Worm (Caenorhabditis elegans): ENCODE data around the gene ZK1248.20.

ZK1248.20 gene

ce11 chrII:5777372-5777771 lies 39.1 kb upstream of the ZK1248.20 start:
- TF ChIP-seq hlh-6 (tag; optimal IDR thresholded peaks at IDR 0.05), result no peak
- TF ChIP-seq K09A11.1 (tag; optimal IDR thresholded peaks at IDR 0.05; ENCODE audit: insufficient read depth), result no peak
- TF ChIP-seq zip-5 (tag; optimal IDR thresholded peaks at IDR 0.05), result no peak
- no peak for TF ChIP-seq gmeb-2 (tag; optimal IDR thresholded peaks at IDR 0.05)
- no peak for TF ChIP-seq unc-42 (tag; optimal IDR thresholded peaks at IDR 0.05)
- TF ChIP-seq ets-4 (tag; optimal IDR thresholded peaks at IDR 0.05), result no peak
- TF ChIP-seq sox-4 (tag; optimal IDR thresholded peaks at IDR 0.05), result no peak
- TF ChIP-seq F13H6.1 (tag; optimal IDR thresholded peaks at IDR 0.05), result no peak
- no peak for TF ChIP-seq syd-9 (tag; optimal IDR thresholded peaks at IDR 0.05)

ce11 chrII:5779866-5780265 lies 36.6 kb upstream of the ZK1248.20 start:
- no peak for TF ChIP-seq ama-1 (optimal IDR thresholded peaks at IDR 0.05)
- no peak for TF ChIP-seq ceh-45 (GFP tag; IDR thresholded peaks at IDR 0.05)
- no peak for TF ChIP-seq rnt-1 (tag; optimal IDR thresholded peaks at IDR 0.05)
- TF ChIP-seq C08G9.2 (tag; optimal IDR thresholded peaks at IDR 0.05), result no peak
- TF ChIP-seq ceh-18 (tag; optimal IDR thresholded peaks at IDR 0.05), result peak; percentile 46
- no peak for TF ChIP-seq pat-9 (tag; optimal IDR thresholded peaks at IDR 0.05)
- TF ChIP-seq ceh-24 (tag; optimal IDR thresholded peaks at IDR 0.05), result no peak
- no peak for TF ChIP-seq hlh-6 (tag; optimal IDR thresholded peaks at IDR 0.05)
- no peak for TF ChIP-seq hlh-30 (tag; optimal IDR thresholded peaks at IDR 0.05; ENCODE audit: insufficient read depth)
- no peak for TF ChIP-seq C38D4.7 (GFP tag; optimal IDR thresholded peaks at IDR 0.05)
- no peak for TF ChIP-seq nhr-232 (tag; optimal IDR thresholded peaks at IDR 0.05)
- no peak for TF ChIP-seq tbx-7 (tag; optimal IDR thresholded peaks at IDR 0.05)
- no peak for TF ChIP-seq pag-3 (tag; optimal IDR thresholded peaks at IDR 0.05; ENCODE audit: borderline replicate concordance)
- TF ChIP-seq odd-2 (tag; optimal IDR thresholded peaks at IDR 0.05), result no peak
- TF ChIP-seq ceh-6 (GFP tag; optimal IDR thresholded peaks at IDR 0.05), result no peak
- peak; percentile 21 for TF ChIP-seq ceh-48 (tag; optimal IDR thresholded peaks at IDR 0.05)
- no peak for TF ChIP-seq unc-86 (tag; optimal IDR thresholded peaks at IDR 0.05)
- peak; percentile 26 for TF ChIP-seq ceh-31 (tag; optimal IDR thresholded peaks at IDR 0.05)
- TF ChIP-seq nfya-1 (tag; optimal IDR thresholded peaks at IDR 0.05), result peak; percentile 33
- no peak for TF ChIP-seq ceh-22 (tag; optimal IDR thresholded peaks at IDR 0.05)
- TF ChIP-seq ttx-3 (tag; optimal IDR thresholded peaks at IDR 0.05), result no peak
- TF ChIP-seq tbx-2 (tag; optimal IDR thresholded peaks at IDR 0.05), result peak; percentile 11
- TF ChIP-seq hlh-13 (GFP tag; optimal IDR thresholded peaks at IDR 0.05), result no peak
- TF ChIP-seq dve-1 (tag; optimal IDR thresholded peaks at IDR 0.05), result no peak
- TF ChIP-seq lim-6 (tag; optimal IDR thresholded peaks at IDR 0.05), result no peak
- no peak for TF ChIP-seq hlh-8 (tag; optimal IDR thresholded peaks at IDR 0.05)
- TF ChIP-seq fkh-10 (GFP tag; optimal IDR thresholded peaks at IDR 0.05), result no peak
- TF ChIP-seq T23F11.4 (GFP tag; optimal IDR thresholded peaks at IDR 0.05), result no peak
- TF ChIP-seq npax-4 (tag; optimal IDR thresholded peaks at IDR 0.05), result no peak
- TF ChIP-seq unc-3 (GFP tag; conservative IDR thresholded peaks at IDR 0.05), result no peak
- TF ChIP-seq unc-3 (tag; optimal IDR thresholded peaks at IDR 0.05), result no peak
- peak; percentile 42 for TF ChIP-seq unc-55 (GFP tag; optimal IDR thresholded peaks at IDR 0.05)
- TF ChIP-seq unc-42 (tag; optimal IDR thresholded peaks at IDR 0.05), result peak; percentile 67
- TF ChIP-seq pha-2 (tag; optimal IDR thresholded peaks at IDR 0.05), result no peak
- peak; percentile 2 for TF ChIP-seq ceh-14 (tag; optimal IDR thresholded peaks at IDR 0.05)
- no peak for TF ChIP-seq F13H6.1 (tag; optimal IDR thresholded peaks at IDR 0.05)
- TF ChIP-seq gmeb-2 (tag; optimal IDR thresholded peaks at IDR 0.05), result no peak
- no peak for TF ChIP-seq hlh-15 (tag; optimal IDR thresholded peaks at IDR 0.05)
- no peak for TF ChIP-seq pha-4 (tag; optimal IDR thresholded peaks at IDR 0.05)
- no peak for TF ChIP-seq lin-11 (tag; optimal IDR thresholded peaks at IDR 0.05)
- TF ChIP-seq fkh-6 (tag; optimal IDR thresholded peaks at IDR 0.05), result no peak
